Fruit fly (Drosophila melanogaster) whole organism, prepupa: ENCODE measurements around the gene Drak.

Experiments
- CG10631 ChIP-seq: fragments of 200-800 bp; sonication (Bioruptor generic); optimal IDR thresholded peaks from 2 replicates; lab custom pipeline; 2016; ENCODE audit warnings: missing biosample characterization, missing genetic modification characterization
- CG6808 ChIP-seq: fragments of 200-800 bp; sonication (Bioruptor generic); optimal IDR thresholded peaks from 3 replicates; lab custom pipeline; 2017; ENCODE audit warnings: missing biosample characterization, missing genetic modification characterization, mild to moderate bottlenecking, moderate library complexity, missing genetic modification reagents
- OdsH ChIP-seq: fragments of 200-800 bp; sonication (Bioruptor generic); optimal IDR thresholded peaks from 3 replicates; lab custom pipeline; 2016; ENCODE audit warnings: missing biosample characterization, missing genetic modification characterization
- Smox ChIP-seq: fragments of 200-800 bp; sonication (Bioruptor generic); optimal IDR thresholded peaks from 3 replicates; lab custom pipeline; 2016; ENCODE audit warnings: missing biosample characterization, missing genetic modification characterization
- cyc ChIP-seq: fragments of 200-800 bp; sonication (Bioruptor generic); optimal IDR thresholded peaks from 3 replicates; lab custom pipeline; 2016; ENCODE audit warnings: missing biosample characterization, missing genetic modification characterization
- esn ChIP-seq: fragments of 200-800 bp; sonication (Bioruptor generic); optimal IDR thresholded peaks from 2 replicates; lab custom pipeline; 2016; ENCODE audit warnings: missing biosample characterization, mild to moderate bottlenecking, missing genetic modification characterization, moderate library complexity
- fd85E ChIP-seq: fragments of 200-800 bp; sonication (Bioruptor generic); optimal IDR thresholded peaks from 3 replicates; lab custom pipeline; 2016; ENCODE audit warnings: missing biosample characterization, missing genetic modification characterization
- pdm3 ChIP-seq: fragments of 200-800 bp; sonication (Bioruptor generic); optimal IDR thresholded peaks from 3 replicates; lab custom pipeline; 2016; ENCODE audit warnings: missing biosample characterization, missing genetic modification characterization

DNA sequence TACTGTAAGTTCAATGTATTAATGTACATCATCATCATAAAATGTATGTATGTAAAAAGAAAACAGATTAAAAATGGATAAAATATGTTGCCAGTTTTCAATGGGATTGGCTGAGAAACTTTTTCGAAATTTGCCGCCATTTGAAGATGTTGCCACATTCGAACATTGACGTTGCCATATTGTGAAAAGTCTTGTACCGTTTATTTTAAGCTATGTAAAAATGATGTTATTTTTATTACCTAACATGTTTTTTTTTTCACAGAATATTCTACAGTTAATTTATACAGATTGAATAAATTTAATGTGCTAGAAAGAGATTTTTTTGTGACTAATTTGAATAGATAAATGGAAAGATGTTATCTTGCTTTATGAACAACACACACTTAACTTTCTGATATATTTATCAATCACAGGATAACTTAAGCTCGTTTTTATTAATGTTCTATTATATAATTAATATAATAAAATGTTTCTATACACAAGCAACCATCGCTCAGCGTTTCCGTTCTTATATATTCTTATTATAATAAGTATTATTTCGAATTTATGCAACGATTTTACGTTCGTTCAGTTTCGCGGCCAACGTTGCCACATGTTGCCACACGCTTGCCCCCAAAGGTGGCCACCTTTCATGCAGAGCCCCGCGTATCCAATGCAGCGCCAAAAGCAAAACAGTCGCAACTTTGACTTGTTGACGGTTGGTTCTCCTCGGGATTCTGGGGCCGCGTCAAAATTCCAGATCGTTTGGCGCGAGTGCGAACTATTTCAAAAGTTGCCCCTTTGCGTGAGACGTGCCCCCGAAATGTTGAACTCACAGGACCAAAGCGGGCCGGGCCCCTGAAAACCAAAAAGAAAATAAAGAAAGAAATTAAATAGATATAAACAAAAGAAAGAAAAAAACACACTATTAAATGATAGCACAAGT, 33.8 kb upstream of the Drak start, which contains the start of gene CG43155:
- TF ChIP-seq CG6808 (GFP tag; lab: Kevin White, UChicago): no peak
- TF ChIP-seq pdm3 (GFP tag; lab: Kevin White, UChicago): no peak
- no peak for TF ChIP-seq CG10631 (GFP tag; lab: Kevin White, UChicago)
- no peak for TF ChIP-seq fd85E (GFP tag; lab: Kevin White, UChicago)
- no peak for TF ChIP-seq esn (GFP tag; lab: Kevin White, UChicago)
- no peak for TF ChIP-seq Smox (GFP tag; lab: Kevin White, UChicago)
- no peak for TF ChIP-seq cyc (GFP tag; lab: Kevin White, UChicago)
- TF ChIP-seq OdsH (GFP tag; lab: Kevin White, UChicago): no peak
